Fruit fly (Drosophila melanogaster) whole organism, prepupa: Measurements from ENCODE around the gene JIL-1.
A peak's percentile ranks its signal among the peaks of the same experiment; 100 is the strongest.

Experiments used
- CG3032 ChIP-seq: fragments of 200-800 bp; optimal IDR thresholded peaks from 2 replicates; lab custom pipeline; 2019; ENCODE audit warnings: missing biosample characterization, mild to moderate bottlenecking, missing genetic modification characterization, moderate library complexity
- vri ChIP-seq: fragments of 200-800 bp; sonication (Bioruptor generic); optimal IDR thresholded peaks from 3 replicates; lab custom pipeline; 2016; ENCODE audit warnings: missing biosample characterization, mild to moderate bottlenecking, missing genetic modification characterization

DNA sequence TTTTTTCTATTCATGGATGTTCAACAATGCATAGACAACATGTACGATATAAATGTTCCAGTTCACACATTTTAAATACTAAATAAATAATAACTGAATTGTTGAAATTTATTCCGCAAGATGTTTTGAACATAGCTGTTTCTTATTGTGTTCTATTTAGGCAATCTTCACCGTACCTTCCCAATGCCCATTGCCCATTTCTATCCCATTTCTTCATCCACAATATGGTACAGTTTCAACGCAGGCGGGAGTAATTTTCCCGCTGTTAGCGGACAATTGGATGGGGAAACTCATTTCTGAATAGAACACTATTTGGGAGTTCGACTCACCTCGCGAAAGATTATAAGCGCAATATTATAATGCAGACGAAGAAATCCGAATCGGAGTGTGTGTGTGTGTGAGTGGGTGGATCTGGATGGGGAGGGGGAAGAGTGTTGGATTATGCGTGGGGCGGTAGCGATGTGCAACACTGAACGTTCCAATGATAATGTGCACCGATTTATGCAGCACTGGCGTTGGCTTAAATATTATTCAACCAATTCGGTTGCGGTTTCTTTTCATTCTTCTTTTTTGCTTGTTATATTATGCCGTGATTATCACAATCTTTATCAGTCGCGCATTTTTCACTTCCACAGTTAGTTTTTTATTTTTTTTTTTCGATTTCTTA, 917 bp downstream of the JIL-1 start:
- peak; percentile 95 for TF ChIP-seq vri
- peak; percentile 41 for TF ChIP-seq CG3032 (tag; lab: Kevin White, UChicago)
